Fruit fly (Drosophila melanogaster): ENCODE measurements around the gene CG14053.

CG14053 gene

DNA sequence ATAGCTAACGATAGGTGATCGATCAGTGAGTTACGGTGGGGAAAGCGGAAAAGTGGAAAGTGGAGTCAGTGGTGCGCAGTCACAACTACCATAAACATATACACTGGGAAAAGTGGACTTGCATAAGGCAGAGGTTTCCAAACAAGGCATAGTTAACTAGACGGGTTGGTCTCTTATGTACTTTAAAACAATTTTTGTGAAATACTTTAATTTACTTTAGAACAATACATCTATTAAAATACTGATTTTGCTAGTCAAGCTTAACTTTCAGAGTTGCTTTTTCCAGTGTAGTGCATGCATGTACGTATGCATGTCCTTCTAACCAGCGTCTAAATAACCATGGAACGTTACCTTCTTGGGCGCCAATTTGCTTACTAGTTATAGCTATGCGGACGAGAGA lies 26.2 kb upstream of the CG14053 start (continued):
- TF ChIP-seq Drgx (GFP tag; IDR thresholded peaks at IDR 0.05) (peak; percentile 51), rib (GFP tag; IDR thresholded peaks at IDR 0.05) (no peak), CG33557 (GFP tag; optimal IDR thresholded peaks at IDR 0.05) (no peak), Dref (GFP tag; IDR thresholded peaks at IDR 0.05) (no peak), Dip2 (GFP tag; IDR thresholded peaks at IDR 0.05) (no peak), CG12071 (GFP tag; optimal IDR thresholded peaks at IDR 0.05) (no peak), Lpt (GFP tag; optimal IDR thresholded peaks at IDR 0.05) (no peak), bab2 (GFP tag; optimal IDR thresholded peaks at IDR 0.05) (no peak), CG14667 (GFP tag; IDR thresholded peaks at IDR 0.05) (no peak), HLH54F (GFP tag; optimal IDR thresholded peaks at IDR 0.05) (no peak), wor (GFP tag; IDR thresholded peaks at IDR 0.05) (no peak), Sin3A (optimal IDR thresholded peaks at IDR 0.05) (no peak), Dad (GFP tag; optimal IDR thresholded peaks at IDR 0.05) (no peak), CG4854 (GFP tag; optimal IDR thresholded peaks at IDR 0.05) (no peak), vvl (GFP tag; IDR thresholded peaks at IDR 0.05) (peak; percentile 29; the same call in 1 of the 2 replicates), CG7786 (GFP tag; optimal IDR thresholded peaks at IDR 0.05) (no peak), CG1602 (GFP tag; optimal IDR thresholded peaks at IDR 0.05) (no peak)

DNA sequence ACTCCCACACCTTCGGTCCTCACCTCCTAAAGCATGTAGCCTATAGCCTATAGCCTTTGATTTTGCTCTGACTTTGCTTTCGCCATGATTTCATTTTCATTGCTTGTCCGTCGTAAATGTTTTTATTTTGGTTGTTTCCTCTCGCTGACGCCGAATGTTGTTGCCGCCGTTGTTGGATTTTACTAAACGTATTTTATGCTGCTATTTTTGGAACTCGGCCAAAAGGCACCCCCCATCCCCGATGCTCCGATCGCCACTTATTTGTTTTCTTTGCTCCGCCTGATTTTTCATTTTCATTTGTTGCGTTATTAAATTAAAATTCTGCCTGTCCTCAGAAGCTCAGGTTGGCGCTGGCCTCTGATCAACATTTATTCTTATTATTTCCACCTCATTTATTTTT lies 25.5 kb upstream of the CG14053 start:
- peak; percentile 26 for TF ChIP-seq abd-A (tag; optimal IDR thresholded peaks at IDR 0.05)
- peak; percentile 18 for TF ChIP-seq Deaf1 (tag; optimal IDR thresholded peaks at IDR 0.05)
- TF ChIP-seq HmgZ (tag; optimal IDR thresholded peaks at IDR 0.05), result no peak
- TF ChIP-seq CG18619 (GFP tag; optimal IDR thresholded peaks at IDR 0.05), result no peak
- TF ChIP-seq nerfin-2 (GFP tag; IDR thresholded peaks at IDR 0.05; ENCODE audit: partially characterized antibody), result no peak
- peak; percentile 89 for TF ChIP-seq CG10543 (GFP tag; optimal IDR thresholded peaks at IDR 0.05)
- no peak for TF ChIP-seq CG12155 (GFP tag; optimal IDR thresholded peaks at IDR 0.05)
- no peak for TF ChIP-seq CG14860 (GFP tag; IDR thresholded peaks at IDR 0.05; ENCODE audit: partially characterized antibody)
- no peak for TF ChIP-seq Hr3 (GFP tag; optimal IDR thresholded peaks at IDR 0.05)
- TF ChIP-seq sd (tag; optimal IDR thresholded peaks at IDR 0.05), result peak; percentile 61
- no peak for TF ChIP-seq corto (GFP tag; optimal IDR thresholded peaks at IDR 0.05)
- TF ChIP-seq Dbx (GFP tag; IDR thresholded peaks at IDR 0.05), result no peak
- 0 out of 4 replicates have a peak, but pooled peaks have one; percentile 21 for TF ChIP-seq chinmo (GFP tag; IDR thresholded peaks at IDR 0.05; ENCODE audit: partially characterized antibody)
- no peak for TF ChIP-seq CG9215 (GFP tag; IDR thresholded peaks at IDR 0.05)
- TF ChIP-seq sr (GFP tag; IDR thresholded peaks at IDR 0.05), result peak; percentile 46; the same call in 1 of the 3 replicates
- TF ChIP-seq Ets65A (GFP tag), result no peak
- TF ChIP-seq CG2678 (tag; optimal IDR thresholded peaks at IDR 0.05), result no peak
- no peak for TF ChIP-seq CG7839 (tag; optimal IDR thresholded peaks at IDR 0.05)
- TF ChIP-seq BEAF-32 (GFP tag; optimal IDR thresholded peaks at IDR 0.05), result no peak
- no peak for TF ChIP-seq CG11696 (GFP tag; IDR thresholded peaks at IDR 0.05)
- peak; percentile 58 for TF ChIP-seq CG4328 (GFP tag; optimal IDR thresholded peaks at IDR 0.05)

DNA sequence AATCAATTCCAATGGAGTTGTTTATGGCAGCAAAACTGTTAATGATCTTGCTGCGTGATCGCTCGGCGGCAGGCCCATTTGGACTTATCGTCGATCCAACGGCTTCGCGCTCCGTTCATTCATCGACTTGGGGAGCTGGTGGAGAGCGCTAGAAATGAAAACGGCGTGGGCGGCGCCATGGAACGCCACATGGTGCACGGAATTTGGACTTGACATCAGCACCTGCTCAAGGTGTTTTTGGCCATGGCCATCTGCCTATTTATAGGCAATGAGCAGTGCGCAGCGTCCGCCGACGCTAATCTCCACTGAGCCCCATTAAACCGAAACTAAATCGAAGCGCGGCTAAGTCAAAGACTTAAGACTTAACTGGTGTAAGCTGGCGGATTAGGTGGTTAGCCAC lies 24.7 kb upstream of the CG14053 start:
- TF ChIP-seq ara (GFP tag; IDR thresholded peaks at IDR 0.05) (no peak), sd (tag; optimal IDR thresholded peaks at IDR 0.05) (peak; percentile 83), sr (GFP tag; IDR thresholded peaks at IDR 0.05) (peak; percentile 80)
